Worm (Caenorhabditis elegans): ENCODE measurements around the gene rsks-1.

The rsks-1 gene

ce11 chrIII:11231408-11231807, 13.5 kb upstream of the rsks-1 start:
- TF ChIP-seq blmp-1 (tag; optimal IDR thresholded peaks at IDR 0.05), result no peak
- no peak for TF ChIP-seq sem-2 (GFP tag; optimal IDR thresholded peaks at IDR 0.05)

- TF ChIP-seq drap-1 (GFP tag; optimal IDR thresholded peaks at IDR 0.05), result no peak
- TF ChIP-seq pha-4 (tag; optimal IDR thresholded peaks at IDR 0.05), result no peak
- TF ChIP-seq flh-1 (GFP tag; optimal IDR thresholded peaks at IDR 0.05), result no peak
- no peak for TF ChIP-seq ces-1 (GFP tag; optimal IDR thresholded peaks at IDR 0.05)
- TF ChIP-seq lin-32 (GFP tag; optimal IDR thresholded peaks at IDR 0.05), result no peak
- TF ChIP-seq lin-13 (tag; optimal IDR thresholded peaks at IDR 0.05), result no peak
- no peak for TF ChIP-seq ztf-11 (tag; optimal IDR thresholded peaks at IDR 0.05)
- no peak for TF ChIP-seq cnd-1 (tag; optimal IDR thresholded peaks at IDR 0.05)
- TF ChIP-seq hlh-1 (tag; optimal IDR thresholded peaks at IDR 0.05), result no peak
- no peak for TF ChIP-seq blmp-1 (tag; optimal IDR thresholded peaks at IDR 0.05)
- TF ChIP-seq nhr-28 (tag; optimal IDR thresholded peaks at IDR 0.05), result no peak
Measured at ce11 chrIII:11231969-11232368, 13.0 kb upstream of the rsks-1 start, which contains the start of gene elo-8. TSS of gene elo-8 (minus strand) at chrIII:11232069.

- TF ChIP-seq elt-3 (tag; optimal IDR thresholded peaks at IDR 0.05), result no peak
- TF ChIP-seq sptf-1 (tag; optimal IDR thresholded peaks at IDR 0.05), result no peak
- peak; percentile 52 for TF ChIP-seq ces-1 (GFP tag; optimal IDR thresholded peaks at IDR 0.05)
- no peak for TF ChIP-seq nhr-76 (tag; optimal IDR thresholded peaks at IDR 0.05)
Measured at ce11 chrIII:11234742-11235141, 10.2 kb upstream of the rsks-1 start, which contains the start of gene Y47D3A.34. TSS of gene Y47D3A.34 (minus strand) at chrIII:11234861.

ce11 chrIII:11236788-11237187, 8.1 kb upstream of the rsks-1 start, which contains the start of the genes Y47D3A.14 and aakb-2:
TSS of gene Y47D3A.14 (minus strand) at chrIII:11236868.
TSS of gene aakb-2 (plus strand) at chrIII:11237143.
- TF ChIP-seq sem-2 (GFP tag; optimal IDR thresholded peaks at IDR 0.05), result no peak
- TF ChIP-seq mab-5 (tag; optimal IDR thresholded peaks at IDR 0.05), result peak; percentile 15
- peak; percentile 44 for TF ChIP-seq pha-4 (tag; optimal IDR thresholded peaks at IDR 0.05)
- TF ChIP-seq unc-62 (GFP tag; optimal IDR thresholded peaks at IDR 0.05), result no peak
- peak; percentile 25 for TF ChIP-seq hlh-1 (tag; optimal IDR thresholded peaks at IDR 0.05)
- TF ChIP-seq M03D4.4 (tag; optimal IDR thresholded peaks at IDR 0.05), result peak; percentile 78
- TF ChIP-seq lsy-2 (tag; optimal IDR thresholded peaks at IDR 0.05), result peak; percentile 62
- peak; percentile 69 for TF ChIP-seq sptf-1 (tag; optimal IDR thresholded peaks at IDR 0.05)
- peak; percentile 48 for TF ChIP-seq unc-120 (tag; optimal IDR thresholded peaks at IDR 0.05; ENCODE audit: poor library complexity, severe bottlenecking)
- no peak for TF ChIP-seq ham-2 (GFP tag; optimal IDR thresholded peaks at IDR 0.05)
- no peak for TF ChIP-seq snpc-4 (tag; optimal IDR thresholded peaks at IDR 0.05)
- TF ChIP-seq ces-1 (GFP tag; optimal IDR thresholded peaks at IDR 0.05), result peak; percentile 8
- peak; percentile 77 for TF ChIP-seq ceh-83 (GFP tag; optimal IDR thresholded peaks at IDR 0.05)
- TF ChIP-seq flh-1 (GFP tag; optimal IDR thresholded peaks at IDR 0.05), result no peak
- TF ChIP-seq mls-2 (tag; optimal IDR thresholded peaks at IDR 0.05), result peak; percentile 57
- peak; percentile 11 for TF ChIP-seq bed-3 (GFP tag; optimal IDR thresholded peaks at IDR 0.05)
- TF ChIP-seq mep-1 (tag; optimal IDR thresholded peaks at IDR 0.05), result peak; percentile 51

ce11 chrIII:11237741-11238140, 7.2 kb upstream of the rsks-1 start:
- TF ChIP-seq sptf-1 (tag; optimal IDR thresholded peaks at IDR 0.05), result no peak
- TF ChIP-seq blmp-1 (tag; optimal IDR thresholded peaks at IDR 0.05), result no peak
- TF ChIP-seq drap-1 (GFP tag; optimal IDR thresholded peaks at IDR 0.05), result no peak
- no peak for TF ChIP-seq ceh-83 (GFP tag; optimal IDR thresholded peaks at IDR 0.05)
- no peak for TF ChIP-seq lsy-2 (tag; optimal IDR thresholded peaks at IDR 0.05)
- TF ChIP-seq mep-1 (tag; optimal IDR thresholded peaks at IDR 0.05), result no peak
- TF ChIP-seq ham-2 (GFP tag; optimal IDR thresholded peaks at IDR 0.05), result no peak
- no peak for TF ChIP-seq lin-32 (GFP tag; optimal IDR thresholded peaks at IDR 0.05)
- TF ChIP-seq nhr-237 (tag; optimal IDR thresholded peaks at IDR 0.05), result no peak
- TF ChIP-seq flh-1 (GFP tag; optimal IDR thresholded peaks at IDR 0.05), result no peak
- TF ChIP-seq sem-2 (GFP tag; optimal IDR thresholded peaks at IDR 0.05), result no peak
- no peak for TF ChIP-seq mab-5 (tag; optimal IDR thresholded peaks at IDR 0.05)
- no peak for TF ChIP-seq mls-2 (tag; optimal IDR thresholded peaks at IDR 0.05)
- TF ChIP-seq ztf-11 (tag; optimal IDR thresholded peaks at IDR 0.05), result no peak
- TF ChIP-seq unc-62 (GFP tag; optimal IDR thresholded peaks at IDR 0.05), result no peak
- TF ChIP-seq tbx-8 (GFP tag; optimal IDR thresholded peaks at IDR 0.05), result no peak

ce11 chrIII:11238309-11238708, 6.6 kb upstream of the rsks-1 start:
- no peak for TF ChIP-seq nhr-12 (tag; optimal IDR thresholded peaks at IDR 0.05)
- no peak for TF ChIP-seq ceh-39 (tag; optimal IDR thresholded peaks at IDR 0.05)
- no peak for TF ChIP-seq mep-1 (tag; optimal IDR thresholded peaks at IDR 0.05)
- no peak for TF ChIP-seq unc-120 (tag; optimal IDR thresholded peaks at IDR 0.05; ENCODE audit: poor library complexity, severe bottlenecking)
- no peak for TF ChIP-seq ceh-83 (GFP tag; optimal IDR thresholded peaks at IDR 0.05)
- no peak for TF ChIP-seq pha-4 (tag; optimal IDR thresholded peaks at IDR 0.05)
- no peak for TF ChIP-seq mls-2 (tag; optimal IDR thresholded peaks at IDR 0.05)
- no peak for TF ChIP-seq lin-13 (tag; optimal IDR thresholded peaks at IDR 0.05)
- no peak for TF ChIP-seq nhr-2 (tag; optimal IDR thresholded peaks at IDR 0.05)
- TF ChIP-seq zip-8 (tag; optimal IDR thresholded peaks at IDR 0.05), result no peak
- TF ChIP-seq tbx-8 (GFP tag; optimal IDR thresholded peaks at IDR 0.05), result no peak
- no peak for TF ChIP-seq lin-32 (GFP tag; optimal IDR thresholded peaks at IDR 0.05)

All from whole organism, mixed stage, embryonic.